Worm (Caenorhabditis elegans) whole organism, L4 larva: ENCODE results near the gene srx-17.

Experiments
- aly-2 ChIP-seq: sonication (generic microtip); optimal IDR thresholded peaks from 2 replicates; lab custom pipeline; 2018; ENCODE audit warnings: missing biosample characterization, missing genetic modification characterization
- ama-1 ChIP-seq: fragments of 150-350 bp; optimal IDR thresholded peaks from 2 replicates; lab custom pipeline; 2014; ENCODE audit warnings: inconsistent platforms, mixed read lengths
- daf-19 ChIP-seq: fragments of 200-800 bp; sonication (Bioruptor generic); conservative IDR thresholded peaks from 2 replicates; pipeline ENCODE4 v1.3.6; 2022; ENCODE audit warnings: missing genetic modification characterization, missing compliant biosample characterization
- duxl-1 ChIP-seq: sonication (generic microtip); optimal IDR thresholded peaks from 2 replicates; lab custom pipeline; 2016; ENCODE audit warnings: mild to moderate bottlenecking, missing genetic modification characterization, moderate library complexity, missing compliant biosample characterization; ENCODE audit not compliant: poor library complexity
- fos-1 ChIP-seq: fragments of 150-350 bp; optimal IDR thresholded peaks from 2 replicates; lab custom pipeline; 2014; ENCODE audit warnings: missing biosample characterization, missing genetic modification characterization
- lin-29 ChIP-seq: fragments of 200-800 bp; sonication (Bioruptor generic); IDR thresholded peaks from 2 replicates; pipeline ENCODE4 v1.3.6; 2022; ENCODE audit warnings: missing genetic modification reagents, missing genetic modification characterization, missing compliant biosample characterization
- nhr-11 ChIP-seq: fragments of 150-350 bp; optimal IDR thresholded peaks from 2 replicates; lab custom pipeline; 2014; ENCODE audit warnings: missing biosample characterization, missing genetic modification characterization
- nhr-237 ChIP-seq: sonication (generic microtip); optimal IDR thresholded peaks from 2 replicates; lab custom pipeline; 2017; ENCODE audit warnings: missing biosample characterization, missing genetic modification characterization
- nhr-25 ChIP-seq: sonication (generic microtip); optimal IDR thresholded peaks from 2 replicates; lab custom pipeline; 2017; ENCODE audit warnings: missing genetic modification characterization, mild to moderate bottlenecking, missing compliant biosample characterization, antibody characterized with exemption, moderate library complexity, borderline replicate concordance; ENCODE audit not compliant: insufficient read depth
- nhr-41 ChIP-seq: fragments of 200-800 bp; sonication (Bioruptor generic); IDR thresholded peaks from 2 replicates; pipeline ENCODE4 v1.3.6; 2022; ENCODE audit warnings: missing genetic modification reagents, missing genetic modification characterization, missing compliant biosample characterization
- nhr-6 ChIP-seq: fragments of 150-350 bp; optimal IDR thresholded peaks from 2 replicates; lab custom pipeline; 2014; ENCODE audit warnings: missing biosample characterization, missing genetic modification characterization
- skn-1 ChIP-seq: fragments of 150-350 bp; optimal IDR thresholded peaks from 2 replicates; lab custom pipeline; 2014; ENCODE audit warnings: missing biosample characterization, missing genetic modification characterization
- ztf-11 ChIP-seq: fragments of 150-350 bp; optimal IDR thresholded peaks from 2 replicates; lab custom pipeline; 2014; ENCODE audit warnings: missing biosample characterization, missing genetic modification characterization

- TF ChIP-seq ztf-11 = no peak
- no peak for TF ChIP-seq daf-19 (GFP tag; lab: Robert Waterston, UW)
- no peak for TF ChIP-seq aly-2 (tag; lab: Kevin White, UChicago)
- TF ChIP-seq ama-1 (lab: Kevin White, UChicago) = no peak
- TF ChIP-seq lin-29 = no peak
- no peak for TF ChIP-seq skn-1 (tag; lab: Kevin White, UChicago)
- TF ChIP-seq nhr-6 (tag; lab: Kevin White, UChicago) = no peak
- no peak for TF ChIP-seq duxl-1 (tag; lab: Kevin White, UChicago)
- TF ChIP-seq fos-1 = no peak
- no peak for TF ChIP-seq nhr-11 (tag; lab: Kevin White, UChicago)
- no peak for TF ChIP-seq nhr-41 (GFP tag; lab: Robert Waterston, UW)
- no peak for TF ChIP-seq nhr-237 (tag; lab: Kevin White, UChicago)
- no peak for TF ChIP-seq nhr-25 (tag; lab: Kevin White, UChicago)
These were observed 18.3 kb upstream of the srx-17 start, which contains the start of gene hpo-31 for ce11 chrV:13822752-13823151.
